Worm (Caenorhabditis elegans) whole organism, L1 larva: ENCODE data around the gene his-4.

Experiments used
- egl-27 ChIP-seq, 2 experiments: fragments of 150-350 bp in 1 of 2; sonication (generic microtip); optimal IDR thresholded peaks; 3 replicates each; lab custom pipeline; 2017 to 2018; ENCODE audit warnings: missing biosample characterization in 2 of 2, missing genetic modification characterization in 2 of 2, missing genetic modification reagents in 2 of 2
- elt-3 ChIP-seq, 6 experiments: fragments of 150-350 bp in 1 of 6; sonication (generic microtip); optimal IDR thresholded peaks; 2 replicates each; lab custom pipeline; 2017 to 2018; ENCODE audit warnings: missing biosample characterization in 6 of 6, missing genetic modification characterization in 6 of 6, inconsistent platforms in 1 of 6
- lin-39 ChIP-seq: fragments of 150-350 bp; optimal IDR thresholded peaks from 2 replicates; lab custom pipeline; 2014; ENCODE audit warnings: missing biosample characterization, missing genetic modification reagents, missing genetic modification characterization
- mab-9 ChIP-seq: fragments of 200-800 bp; sonication (Bioruptor generic); IDR thresholded peaks from 2 replicates; pipeline ENCODE4 v1.3.6; 2022; ENCODE audit warnings: missing genetic modification reagents, missing genetic modification characterization, missing compliant biosample characterization

- TF ChIP-seq mab-9 (GFP tag; lab: Robert Waterston, UW) = no peak
- TF ChIP-seq egl-27 (tag; optimal IDR thresholded peaks at IDR 0.05; lab: Kevin White, UChicago) = no peak
- no peak for TF ChIP-seq elt-3 (tag; optimal IDR thresholded peaks at IDR 0.05; lab: Kevin White, UChicago)
- TF ChIP-seq lin-39 (tag; lab: Kevin White, UChicago) = no peak
These were observed 6.8 kb downstream of the his-4 start for ce11 chrV:16033491-16033890.
